Worm (Caenorhabditis elegans) whole organism, late embryonic: ENCODE data around the gene dop-3.

Experiments used
- fkh-10 ChIP-seq: fragments of 150-350 bp; optimal IDR thresholded peaks from 2 replicates; lab custom pipeline; 2014; ENCODE audit warnings: missing biosample characterization, missing genetic modification reagents, missing genetic modification characterization
- rnt-1 ChIP-seq: sonication (generic microtip); optimal IDR thresholded peaks from 2 replicates; lab custom pipeline; 2016; ENCODE audit warnings: missing genetic modification characterization, missing compliant biosample characterization
- sdc-2 ChIP-seq: sonication (generic microtip); optimal IDR thresholded peaks from 2 replicates; lab custom pipeline; 2016; ENCODE audit warnings: missing genotype, missing genetic modification characterization, missing compliant biosample characterization

- TF ChIP-seq sdc-2 (no peak), rnt-1 (no peak), fkh-10 (no peak)
These were observed 39.5 kb downstream of the dop-3 start, which contains the start of gene ceh-60 for ce11 chrX:6530046-6530445.
